Worm (Caenorhabditis elegans) whole organism, L4 larva: ENCODE data around the gene Y116A8C.467.

Source experiments
- dpl-1 ChIP-seq: fragments of 150-350 bp; optimal IDR thresholded peaks from 2 replicates; lab custom pipeline; 2014; ENCODE audit warnings: missing biosample characterization, missing genetic modification reagents, missing genetic modification characterization
- hlh-30 ChIP-seq: sonication (generic microtip); optimal IDR thresholded peaks from 2 replicates; lab custom pipeline; 2017; ENCODE audit warnings: antibody characterized with exemption, mild to moderate bottlenecking, missing genetic modification characterization, missing compliant biosample characterization; ENCODE audit not compliant: insufficient read depth
- lir-3 ChIP-seq: sonication (generic microtip); optimal IDR thresholded peaks from 2 replicates; lab custom pipeline; 2016; ENCODE audit warnings: mild to moderate bottlenecking, missing genetic modification characterization, missing compliant biosample characterization
- nhr-25 ChIP-seq: sonication (generic microtip); optimal IDR thresholded peaks from 2 replicates; lab custom pipeline; 2017; ENCODE audit warnings: missing genetic modification characterization, mild to moderate bottlenecking, missing compliant biosample characterization, antibody characterized with exemption, moderate library complexity, borderline replicate concordance; ENCODE audit not compliant: insufficient read depth
- php-3 ChIP-seq: fragments of 200-800 bp; sonication (Bioruptor generic); IDR thresholded peaks from 2 replicates; pipeline ENCODE4 v1.3.6; 2022; ENCODE audit warnings: missing genetic modification reagents, missing genetic modification characterization, missing compliant biosample characterization
- skn-1 ChIP-seq: fragments of 150-350 bp; optimal IDR thresholded peaks from 2 replicates; lab custom pipeline; 2014; ENCODE audit warnings: missing biosample characterization, missing genetic modification characterization
- tra-1 ChIP-seq: fragments of 200-800 bp; sonication (Bioruptor generic); IDR thresholded peaks from 2 replicates; pipeline ENCODE4 v1.3.6; 2022; ENCODE audit warnings: missing genetic modification reagents, missing genetic modification characterization, missing compliant biosample characterization
- ztf-11 ChIP-seq: fragments of 150-350 bp; optimal IDR thresholded peaks from 2 replicates; lab custom pipeline; 2014; ENCODE audit warnings: missing biosample characterization, missing genetic modification characterization

DNA sequence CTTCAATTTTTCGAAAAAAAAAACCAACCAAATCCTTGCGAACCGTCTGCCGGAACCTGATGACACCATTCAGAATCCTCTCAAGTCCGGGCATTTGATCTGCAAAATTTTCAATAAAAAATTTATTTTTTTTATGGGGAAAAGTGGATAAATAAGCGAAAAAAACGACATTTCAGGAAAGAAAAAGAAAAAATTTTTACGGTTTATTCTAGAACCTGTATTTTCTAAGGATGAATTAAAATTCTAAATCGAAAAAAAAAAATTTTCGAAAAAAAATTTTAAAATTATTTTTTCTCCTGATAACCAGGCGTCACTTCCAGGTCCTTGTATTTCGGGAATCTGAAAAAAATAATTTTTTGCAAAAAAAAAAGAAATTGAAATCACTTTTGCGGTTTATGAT is 36.5 kb upstream of the Y116A8C.467 start, which contains the start of gene bca-2:
- TF ChIP-seq dpl-1 (GFP tag; lab: Kevin White, UChicago) (no peak), tra-1 (GFP tag; lab: Robert Waterston, UW) (no peak), nhr-25 (tag; lab: Kevin White, UChicago) (no peak), skn-1 (tag; lab: Kevin White, UChicago) (no peak), php-3 (GFP tag; lab: Robert Waterston, UW) (no peak), hlh-30 (tag; lab: Kevin White, UChicago) (no peak), ztf-11 (tag; lab: Kevin White, UChicago) (no peak), lir-3 (tag; lab: Kevin White, UChicago) (no peak)
